Fruit fly (Drosophila melanogaster): ENCODE data around the gene mRNA-cap.
A peak's percentile ranks its signal among the peaks of the same experiment; 100 is the strongest.

mRNA-cap gene

DNA sequence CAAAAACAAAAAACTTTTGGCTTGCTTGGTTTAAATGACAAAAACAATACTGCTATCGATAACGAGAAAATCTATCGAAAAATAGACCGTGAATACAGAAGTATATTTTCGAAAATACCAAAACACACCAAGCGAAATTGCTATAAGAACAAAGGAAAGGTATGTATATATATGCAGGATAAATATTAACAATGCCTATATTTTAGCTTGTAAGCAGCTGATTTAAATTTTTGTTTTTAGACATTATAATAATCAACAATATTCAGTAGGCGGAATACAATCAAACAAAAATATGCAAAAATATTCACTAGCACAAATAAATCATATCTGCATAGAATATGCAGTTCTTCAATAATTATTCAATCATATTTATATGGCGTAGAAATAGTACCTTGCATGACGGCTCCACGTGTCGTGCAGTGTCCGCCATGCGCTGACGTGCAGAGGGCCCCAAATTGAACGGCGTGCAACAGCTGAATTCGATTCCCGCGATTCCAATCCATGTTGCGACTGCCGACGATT, 4.7 kb downstream of the mRNA-cap start, which contains the start of the genes Fbxl4 and Dus2 (continued):
- peak; percentile 60; the same call in 1 of the 2 replicates for TF ChIP-seq sim (GFP tag; IDR thresholded peaks at IDR 0.05)
- TF ChIP-seq CG9817 (tag; optimal IDR thresholded peaks at IDR 0.05), result peak; percentile 91
- TF ChIP-seq tap (tag; optimal IDR thresholded peaks at IDR 0.05), result peak; percentile 78
- peak; percentile 70 for TF ChIP-seq CkIIα-i1 (GFP tag; IDR thresholded peaks at IDR 0.05)
- TF ChIP-seq CG7372 (GFP tag; IDR thresholded peaks at IDR 0.05), result peak; percentile 90
- TF ChIP-seq Kr (GFP tag; optimal IDR thresholded peaks at IDR 0.05), result no peak
- peak; percentile 38; the same call in 1 of the 2 replicates for TF ChIP-seq amos (GFP tag; IDR thresholded peaks at IDR 0.05; ENCODE audit: partially characterized antibody)
- TF ChIP-seq CG2678 (tag; optimal IDR thresholded peaks at IDR 0.05), result peak; percentile 94
- TF ChIP-seq twi (tag; optimal IDR thresholded peaks at IDR 0.05), result peak; percentile 83
- no peak for TF ChIP-seq bigmax (GFP tag; optimal IDR thresholded peaks at IDR 0.05)
- TF ChIP-seq lmd (GFP tag; IDR thresholded peaks at IDR 0.05), result peak; percentile 94
- peak; percentile 75 for TF ChIP-seq CG3995 (GFP tag; optimal IDR thresholded peaks at IDR 0.05)
- TF ChIP-seq CG31441 (GFP tag; IDR thresholded peaks at IDR 0.05), result peak; percentile 87
- TF ChIP-seq Tbp (GFP tag; optimal IDR thresholded peaks at IDR 0.05), result no peak
- TF ChIP-seq tgo (GFP tag; IDR thresholded peaks at IDR 0.05), result peak; percentile 92
- TF ChIP-seq ato (GFP tag; IDR thresholded peaks at IDR 0.05; ENCODE audit: partially characterized antibody), result no peak; the same call in 1 of the 2 replicates
- TF ChIP-seq CG14965 (GFP tag; optimal IDR thresholded peaks at IDR 0.05; ENCODE audit: borderline replicate concordance), result peak; percentile 23
- TF ChIP-seq CG6854 (GFP tag; optimal IDR thresholded peaks at IDR 0.05), result peak; percentile 74
- TF ChIP-seq cwo (GFP tag; optimal IDR thresholded peaks at IDR 0.05), result peak; percentile 79
- TF ChIP-seq CG6689 (GFP tag; IDR thresholded peaks at IDR 0.05), result peak; percentile 91
- TF ChIP-seq CG6683 (GFP tag; optimal IDR thresholded peaks at IDR 0.05), result peak; percentile 75
- peak; percentile 94 for TF ChIP-seq zfh2 (GFP tag; optimal IDR thresholded peaks at IDR 0.05)
- peak; percentile 84 for TF ChIP-seq jing (GFP tag; optimal IDR thresholded peaks at IDR 0.05)
- peak; percentile 94 for TF ChIP-seq CG10959 (GFP tag; IDR thresholded peaks at IDR 0.05)
- TF ChIP-seq CG11456 (GFP tag; IDR thresholded peaks at IDR 0.05), result peak; percentile 95
- peak; percentile 49 for TF ChIP-seq fd64A (GFP tag; optimal IDR thresholded peaks at IDR 0.05)
- peak; percentile 91 for TF ChIP-seq CG12104 (GFP tag; optimal IDR thresholded peaks at IDR 0.05)
- TF ChIP-seq shn (GFP tag; optimal IDR thresholded peaks at IDR 0.05), result peak; percentile 94
- TF ChIP-seq org-1 (GFP tag; optimal IDR thresholded peaks at IDR 0.05), result peak; percentile 81
- TF ChIP-seq CG11085 (GFP tag; IDR thresholded peaks at IDR 0.05), result peak; percentile 91
- TF ChIP-seq Bdp1 (GFP tag; optimal IDR thresholded peaks at IDR 0.05), result peak; percentile 81
- TF ChIP-seq ro (GFP tag; IDR thresholded peaks at IDR 0.05), result peak; percentile 83
- TF ChIP-seq Stat92E (GFP tag; optimal IDR thresholded peaks at IDR 0.05), result no peak
- peak; percentile 93 for TF ChIP-seq HLH3B (GFP tag; IDR thresholded peaks at IDR 0.05)
- TF ChIP-seq CG15514 (GFP tag; optimal IDR thresholded peaks at IDR 0.05), result peak; percentile 76
- peak; percentile 89 for TF ChIP-seq gt (GFP tag; IDR thresholded peaks at IDR 0.05)
- no peak for TF ChIP-seq grn (GFP tag; optimal IDR thresholded peaks at IDR 0.05)
- peak; percentile 88 for TF ChIP-seq B-H2 (GFP tag; optimal IDR thresholded peaks at IDR 0.05)
- peak; percentile 91 for TF ChIP-seq H15 (GFP tag; IDR thresholded peaks at IDR 0.05)
- peak; percentile 87 for TF ChIP-seq CG1024 (GFP tag; IDR thresholded peaks at IDR 0.05)

DNA sequence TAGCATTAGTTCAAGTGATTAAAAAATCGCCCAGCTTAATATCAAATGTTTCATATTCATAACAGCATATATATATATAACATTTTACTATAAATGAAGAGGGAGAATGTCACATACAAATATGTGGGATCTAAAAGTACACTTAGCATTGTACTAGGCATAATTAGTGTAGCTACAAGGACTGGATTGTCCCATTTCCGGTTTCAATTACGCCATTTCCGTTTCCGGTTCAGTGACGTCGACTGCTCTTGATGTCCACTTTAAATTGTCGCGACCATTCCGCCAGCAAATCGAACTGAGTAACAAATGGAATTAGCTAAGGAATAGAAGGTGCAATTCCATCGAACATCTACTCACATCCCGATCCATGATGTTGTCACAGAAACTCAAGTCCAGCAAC, 8.2 kb downstream of the mRNA-cap start:
- TF ChIP-seq CG12219 (GFP tag; optimal IDR thresholded peaks at IDR 0.05) (peak; percentile 25), CG10431 (GFP tag; optimal IDR thresholded peaks at IDR 0.05) (peak; percentile 49), seq (GFP tag; IDR thresholded peaks at IDR 0.05) (no peak), CG2875 (GFP tag; optimal IDR thresholded peaks at IDR 0.05) (peak; percentile 14), vnd (GFP tag; IDR thresholded peaks at IDR 0.05; ENCODE audit: partially characterized antibody) (no peak), en (GFP tag; optimal IDR thresholded peaks at IDR 0.05) (no peak), CG9437 (GFP tag; optimal IDR thresholded peaks at IDR 0.05) (peak; percentile 30), kah (GFP tag; optimal IDR thresholded peaks at IDR 0.05) (no peak), CG31441 (GFP tag; IDR thresholded peaks at IDR 0.05) (0 out of 2 replicates have a peak, but pooled peaks have one; percentile 18), sna (GFP tag; IDR thresholded peaks at IDR 0.05; ENCODE audit: partially characterized antibody) (no peak), Ets97D (GFP tag; optimal IDR thresholded peaks at IDR 0.05) (peak; percentile 82), CG7271 (tag; optimal IDR thresholded peaks at IDR 0.05) (peak; percentile 72), Poxn (GFP tag; IDR thresholded peaks at IDR 0.05) (no peak)
